Fruit fly (Drosophila melanogaster) whole organism, embryonic: Measurements from ENCODE around the gene CheB38b.

Experiments
- Adf1 ChIP-seq: fragments of 200-800 bp; sonication (Bioruptor generic); IDR thresholded peaks from 2 replicates; pipeline ENCODE4 v1.3.6; 2022; ENCODE audit warnings: missing biosample characterization, missing genetic modification characterization
- CG10267 ChIP-seq: fragments of 200-800 bp; sonication (Bioruptor generic); optimal IDR thresholded peaks from 2 replicates; lab custom pipeline; 2018; ENCODE audit warnings: missing biosample characterization, mild to moderate bottlenecking, missing genetic modification characterization, moderate library complexity
- CG11093 ChIP-seq: fragments of 200-800 bp; sonication (Bioruptor generic); IDR thresholded peaks from 3 replicates; pipeline ENCODE4 v1.3.6; 2022; ENCODE audit warnings: missing biosample characterization, missing genetic modification characterization
- CG11696 ChIP-seq: fragments of 200-800 bp; sonication (Bioruptor generic); IDR thresholded peaks from 2 replicates; pipeline ENCODE4 v1.3.6; 2022; ENCODE audit warnings: missing biosample characterization, missing genetic modification characterization
- CG13894 ChIP-seq: fragments of 200-800 bp; sonication (Bioruptor generic); optimal IDR thresholded peaks from 3 replicates; lab custom pipeline; 2018; ENCODE audit warnings: missing biosample characterization, mild to moderate bottlenecking, missing genetic modification characterization, moderate library complexity
- CG15696 ChIP-seq: fragments of 200-800 bp; sonication (Bioruptor generic); optimal IDR thresholded peaks from 2 replicates; lab custom pipeline; 2019; ENCODE audit warnings: missing biosample characterization, mild to moderate bottlenecking, missing genetic modification characterization, moderate library complexity
- CG1602 ChIP-seq: fragments of 200-800 bp; sonication (Bioruptor generic); optimal IDR thresholded peaks from 3 replicates; lab custom pipeline; 2016; ENCODE audit warnings: missing biosample characterization, missing genetic modification characterization
- CG16813 ChIP-seq: fragments of 200-800 bp; sonication (Bioruptor generic); IDR thresholded peaks from 3 replicates; pipeline ENCODE4 v1.3.6; 2022; ENCODE audit warnings: missing biosample characterization, missing genetic modification characterization; ENCODE audit not compliant: partially characterized antibody
- CG17829 ChIP-seq: fragments of 200-800 bp; optimal IDR thresholded peaks from 2 replicates; lab custom pipeline; 2019; ENCODE audit warnings: missing biosample characterization, mild to moderate bottlenecking, missing genetic modification characterization, moderate library complexity
- CG18011 ChIP-seq: fragments of 200-800 bp; sonication (Bioruptor generic); optimal IDR thresholded peaks from 2 replicates; lab custom pipeline; 2017; ENCODE audit warnings: missing biosample characterization, missing genetic modification characterization, mild to moderate bottlenecking, moderate library complexity, missing genotype
- CG2129 ChIP-seq: fragments of 200-800 bp; sonication (Bioruptor generic); IDR thresholded peaks from 2 replicates; pipeline ENCODE4 v1.3.6; 2022; ENCODE audit warnings: missing biosample characterization, missing genetic modification characterization; ENCODE audit not compliant: partially characterized antibody
- CG34422 ChIP-seq: fragments of 200-800 bp; sonication (Bioruptor generic); IDR thresholded peaks from 3 replicates; pipeline ENCODE4 v1.3.6; 2022; ENCODE audit warnings: missing biosample characterization, missing genetic modification characterization
- CG4707 ChIP-seq: fragments of 200-800 bp; sonication (Bioruptor generic); optimal IDR thresholded peaks from 2 replicates; lab custom pipeline; 2018; ENCODE audit warnings: missing biosample characterization, mild to moderate bottlenecking, missing genetic modification characterization, moderate library complexity
- CG6175 ChIP-seq: fragments of 200-800 bp; sonication (Bioruptor generic); IDR thresholded peaks from 3 replicates; pipeline ENCODE4 v1.3.6; 2022; ENCODE audit warnings: missing biosample characterization, missing genetic modification characterization
- CG7556 ChIP-seq: fragments of 200-800 bp; sonication (Bioruptor generic); optimal IDR thresholded peaks from 2 replicates; lab custom pipeline; 2017; ENCODE audit warnings: missing biosample characterization, mild to moderate bottlenecking, missing genetic modification characterization
- D ChIP-seq, 2 experiments: fragments of 200-800 bp in 1 of 2; fragments of >200 bp in 1 of 2; sonication (Bioruptor generic) in 1 of 2; optimal IDR thresholded peaks; 2 replicates in 1 of 2; 3 replicates in 1 of 2; lab custom pipeline; 2017; ENCODE audit warnings: mild to moderate bottlenecking in 1 of 2, missing biosample characterization in 1 of 2, missing genetic modification characterization in 1 of 2, missing genetic modification reagents in 1 of 2
- Dll ChIP-seq: fragments of 200-800 bp; sonication (Bioruptor generic); IDR thresholded peaks from 4 replicates; pipeline ENCODE4 v1.3.6; 2022; ENCODE audit warnings: missing biosample characterization, missing genetic modification characterization; ENCODE audit not compliant: partially characterized antibody
- Drgx ChIP-seq: fragments of 200-800 bp; sonication (Bioruptor generic); IDR thresholded peaks from 2 replicates; pipeline ENCODE4 v1.3.6; 2022; ENCODE audit warnings: missing biosample characterization, missing genetic modification characterization
- Gsc ChIP-seq: fragments of 200-800 bp; sonication (Bioruptor generic); IDR thresholded peaks from 2 replicates; pipeline ENCODE4 v1.3.6; 2022; ENCODE audit warnings: missing biosample characterization, missing genetic modification characterization
- HmgZ ChIP-seq: fragments of 200-800 bp; sonication (Bioruptor generic); optimal IDR thresholded peaks from 2 replicates; lab custom pipeline; 2018; ENCODE audit warnings: missing biosample characterization, mild to moderate bottlenecking, missing genetic modification characterization
- MBD-R2 ChIP-seq: fragments of 200-800 bp; sonication (Bioruptor generic); IDR thresholded peaks from 2 replicates; pipeline ENCODE4 v1.3.6; 2022; ENCODE audit warnings: missing biosample characterization, missing genetic modification characterization
- NfI ChIP-seq: fragments of 200-800 bp; sonication (Bioruptor generic); optimal IDR thresholded peaks from 3 replicates; lab custom pipeline; 2018; ENCODE audit warnings: missing biosample characterization, mild to moderate bottlenecking, missing genetic modification characterization, moderate library complexity
- Pdp1 ChIP-seq, 2 experiments: fragments of 200-800 bp; sonication (Bioruptor generic); optimal IDR thresholded peaks; 3 replicates each; lab custom pipeline; 2016; ENCODE audit warnings: missing biosample characterization in 2 of 2, missing genetic modification characterization in 2 of 2, mild to moderate bottlenecking in 1 of 2, moderate library complexity in 1 of 2
- Rx ChIP-seq: fragments of 200-800 bp; sonication (Bioruptor generic); IDR thresholded peaks from 2 replicates; pipeline ENCODE4 v1.3.6; 2022; ENCODE audit warnings: missing biosample characterization, missing genetic modification characterization
- ash1 ChIP-seq: fragments of 200-800 bp; sonication (Bioruptor generic); optimal IDR thresholded peaks from 2 replicates; lab custom pipeline; 2018; ENCODE audit warnings: missing biosample characterization, mild to moderate bottlenecking, missing genetic modification characterization
- cg ChIP-seq: fragments of 200-800 bp; sonication (Bioruptor generic); optimal IDR thresholded peaks from 3 replicates; lab custom pipeline; 2019; ENCODE audit warnings: missing biosample characterization, mild to moderate bottlenecking, missing genetic modification characterization, moderate library complexity
- chinmo ChIP-seq: fragments of 200-800 bp; sonication (Bioruptor generic); IDR thresholded peaks from 4 replicates; pipeline ENCODE4 v1.3.6; 2022; ENCODE audit warnings: missing biosample characterization, missing genetic modification characterization; ENCODE audit not compliant: partially characterized antibody
- ci ChIP-seq: fragments of 200-800 bp; sonication (Bioruptor generic); IDR thresholded peaks from 3 replicates; pipeline ENCODE4 v1.3.6; 2022; ENCODE audit warnings: missing biosample characterization, missing genetic modification characterization
- dm ChIP-seq: fragments of 200-800 bp; sonication (Bioruptor generic); optimal IDR thresholded peaks from 3 replicates; lab custom pipeline; 2016; ENCODE audit warnings: missing biosample characterization, missing genetic modification characterization
- en ChIP-seq: fragments of 200-800 bp; sonication (Bioruptor generic); optimal IDR thresholded peaks from 2 replicates; lab custom pipeline; 2016; ENCODE audit warnings: missing biosample characterization, missing genetic modification characterization
- exex ChIP-seq: fragments of 200-800 bp; sonication (Bioruptor generic); optimal IDR thresholded peaks from 4 replicates; lab custom pipeline; 2018; ENCODE audit warnings: missing biosample characterization, mild to moderate bottlenecking, missing genetic modification characterization, moderate library complexity
- fd64A ChIP-seq: fragments of 200-800 bp; sonication (Bioruptor generic); optimal IDR thresholded peaks from 3 replicates; lab custom pipeline; 2018; ENCODE audit warnings: missing biosample characterization, mild to moderate bottlenecking, missing genetic modification characterization
- nerfin-1 ChIP-seq: fragments of 200-800 bp; sonication (Bioruptor generic); optimal IDR thresholded peaks from 3 replicates; lab custom pipeline; 2019; ENCODE audit warnings: missing biosample characterization, mild to moderate bottlenecking, missing genetic modification characterization, moderate library complexity
- nerfin-2 ChIP-seq: fragments of 200-800 bp; sonication (Bioruptor generic); IDR thresholded peaks from 2 replicates; pipeline ENCODE4 v1.3.6; 2022; ENCODE audit warnings: missing biosample characterization, missing genetic modification characterization; ENCODE audit not compliant: partially characterized antibody
- nom ChIP-seq: fragments of 200-800 bp; sonication (Bioruptor generic); optimal IDR thresholded peaks from 2 replicates; lab custom pipeline; 2017; ENCODE audit warnings: missing biosample characterization, missing genetic modification characterization, mild to moderate bottlenecking, moderate library complexity, missing genetic modification reagents
- oc ChIP-seq: fragments of 200-800 bp; sonication (Bioruptor generic); optimal IDR thresholded peaks from 2 replicates; lab custom pipeline; 2018; ENCODE audit warnings: missing biosample characterization, mild to moderate bottlenecking, missing genetic modification characterization, moderate library complexity
- onecut ChIP-seq: fragments of 200-800 bp; sonication (Bioruptor generic); IDR thresholded peaks from 2 replicates; pipeline ENCODE4 v1.3.6; 2022; ENCODE audit warnings: missing biosample characterization, missing genetic modification characterization
- pan ChIP-seq, 4 experiments: fragments of >200 bp in 3 of 4; fragments of 200-800 bp in 1 of 4; sonication (Bioruptor generic) in 1 of 4; optimal IDR thresholded peaks in 3 of 4; IDR thresholded peaks in 1 of 4; 2 replicates each; pipeline versions ENCODE4 v1.3.6 to Lab custom; 2017 to 2022; ENCODE audit warnings: missing biosample characterization in 2 of 4, missing genetic modification characterization in 2 of 4, mixed read lengths in 1 of 4
- repo ChIP-seq: fragments of 200-800 bp; sonication (Bioruptor generic); optimal IDR thresholded peaks from 2 replicates; lab custom pipeline; 2016; ENCODE audit warnings: missing biosample characterization, missing genetic modification characterization
- rib ChIP-seq: fragments of 200-800 bp; sonication (Bioruptor generic); IDR thresholded peaks from 2 replicates; pipeline ENCODE4 v1.3.6; 2022; ENCODE audit warnings: missing biosample characterization, missing genetic modification characterization
- sens-2 ChIP-seq: fragments of 200-800 bp; sonication (Bioruptor generic); IDR thresholded peaks from 2 replicates; pipeline ENCODE4 v1.3.6; 2022; ENCODE audit warnings: missing biosample characterization, missing genetic modification characterization
- shn ChIP-seq: fragments of 200-800 bp; sonication (Bioruptor generic); optimal IDR thresholded peaks from 3 replicates; lab custom pipeline; 2016; ENCODE audit warnings: missing biosample characterization, missing genetic modification characterization
- sr ChIP-seq: fragments of 200-800 bp; sonication (Bioruptor generic); IDR thresholded peaks from 3 replicates; pipeline ENCODE4 v1.3.6; 2022; ENCODE audit warnings: missing biosample characterization, missing genetic modification characterization
- trem ChIP-seq: fragments of 200-800 bp; optimal IDR thresholded peaks from 3 replicates; lab custom pipeline; 2019; ENCODE audit warnings: missing biosample characterization, mild to moderate bottlenecking, missing genetic modification characterization, moderate library complexity
- vvl ChIP-seq: fragments of 200-800 bp; sonication (Bioruptor generic); IDR thresholded peaks from 2 replicates; pipeline ENCODE4 v1.3.6; 2022; ENCODE audit warnings: missing biosample characterization, missing genetic modification characterization
- wor ChIP-seq: fragments of 200-800 bp; sonication (Bioruptor generic); IDR thresholded peaks from 2 replicates; pipeline ENCODE4 v1.3.6; 2022; ENCODE audit warnings: missing biosample characterization, missing genetic modification characterization
- yki ChIP-seq: fragments of >200 bp; optimal IDR thresholded peaks from 3 replicates; lab custom pipeline; 2018

CheB38b gene

DNA sequence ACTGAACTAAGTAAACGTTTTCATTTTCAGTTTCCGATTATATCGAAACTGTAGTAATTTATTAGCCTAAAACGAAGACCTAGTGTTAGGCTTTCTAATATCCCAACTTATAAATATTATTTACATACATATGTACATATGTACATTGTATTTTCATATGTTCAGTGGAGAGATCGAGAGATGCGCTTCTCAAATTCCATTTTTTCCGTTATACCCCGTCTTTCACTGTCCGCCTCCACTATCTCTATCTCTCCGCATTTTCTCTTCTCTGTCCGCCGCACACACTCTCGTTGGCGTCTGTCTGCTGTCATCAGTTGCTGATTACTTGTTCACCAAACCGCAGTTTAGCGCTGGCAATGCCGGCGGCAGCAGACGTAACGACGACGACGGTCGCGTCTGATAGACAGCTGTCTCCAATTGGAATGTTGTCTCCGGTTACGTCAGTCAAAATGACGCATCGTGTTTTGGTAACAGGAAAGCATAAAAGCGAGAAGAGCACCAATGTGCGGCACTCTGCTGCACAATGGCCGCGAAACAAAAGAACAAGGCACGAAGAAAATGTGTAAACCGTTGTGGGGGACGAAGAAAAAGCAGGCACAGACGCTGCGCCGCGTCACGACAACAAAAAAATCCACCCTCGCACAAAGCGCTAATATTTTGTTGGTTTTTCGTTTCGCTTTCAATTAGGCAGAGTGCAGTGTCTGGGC, 5.6 kb upstream of the CheB38b start, which contains the start of gene CG9331 (continued):
- TF ChIP-seq Drgx (GFP tag; lab: Robert Waterston, UW) (peak; percentile 28; the same call in 1 of the 2 replicates), CG6175 (GFP tag; lab: Robert Waterston, UW) (peak; percentile 58; the same call in 1 of the 3 replicates), pan (optimal IDR thresholded peaks at IDR 0.05; lab: Kevin White, UChicago) (no peak), pan (GFP tag; optimal IDR thresholded peaks at IDR 0.05 in 1 of 2, IDR thresholded peaks at IDR 0.05 in 1 of 2) (no peak), CG10267 (tag; lab: Kevin White, UChicago) (no peak), Dll (GFP tag; lab: Robert Waterston, UW) (peak; percentile 57; the same call in 3 of the 4 replicates), nom (GFP tag; lab: Kevin White, UChicago) (peak; percentile 22), rib (GFP tag; lab: Robert Waterston, UW) (no peak), CG13894 (tag; lab: Kevin White, UChicago) (peak; percentile 15), CG18011 (GFP tag; lab: Kevin White, UChicago) (no peak), onecut (GFP tag; lab: Robert Waterston, UW) (no peak), repo (GFP tag; lab: Kevin White, UChicago) (no peak), wor (GFP tag; lab: Robert Waterston, UW) (no peak), CG15696 (peak; percentile 9), vvl (peak; percentile 36; the same call in 1 of the 2 replicates), exex (tag; lab: Kevin White, UChicago) (no peak), sens-2 (GFP tag; lab: Robert Waterston, UW) (no peak), oc (tag; lab: Kevin White, UChicago) (peak; percentile 36), Rx (GFP tag; lab: Robert Waterston, UW) (no peak), cg (GFP tag; lab: Kevin White, UChicago) (peak; percentile 38), CG17829 (tag; lab: Kevin White, UChicago) (peak; percentile 87), nerfin-2 (GFP tag; lab: Robert Waterston, UW) (peak; percentile 53; the same call in 1 of the 2 replicates), Adf1 (GFP tag; lab: Robert Waterston, UW) (peak; percentile 68), Pdp1 (GFP tag; optimal IDR thresholded peaks at IDR 0.05; lab: Kevin White, UChicago) (peak in 1 of 2 experiments; percentile 99), CG4707 (GFP tag; lab: Kevin White, UChicago) (peak; percentile 37), fd64A (GFP tag; lab: Kevin White, UChicago) (peak; percentile 16), MBD-R2 (GFP tag; lab: Robert Waterston, UW) (peak; percentile 24; the same call in 1 of the 2 replicates), chinmo (GFP tag; lab: Robert Waterston, UW) (peak; percentile 77; the same call in 2 of the 4 replicates), yki (lab: Kevin White, UChicago) (no peak), dm (GFP tag; lab: Kevin White, UChicago) (peak; percentile 3), CG34422 (GFP tag; lab: Robert Waterston, UW) (peak; percentile 71; the same call in 2 of the 3 replicates), nerfin-1 (no peak), shn (peak; percentile 24), ash1 (GFP tag; lab: Kevin White, UChicago) (no peak), CG11093 (no peak), CG11696 (GFP tag; lab: Robert Waterston, UW) (no peak), CG1602 (GFP tag; lab: Kevin White, UChicago) (no peak), trem (tag; lab: Kevin White, UChicago) (no peak), Gsc (GFP tag; lab: Robert Waterston, UW) (no peak), ci (GFP tag; lab: Robert Waterston, UW) (peak; percentile 77; the same call in 2 of the 3 replicates), D (optimal IDR thresholded peaks at IDR 0.05; lab: Kevin White, UChicago) (peak; percentile 5), D (GFP tag; optimal IDR thresholded peaks at IDR 0.05; lab: Kevin White, UChicago) (no peak), sr (GFP tag; lab: Robert Waterston, UW) (peak; percentile 42; the same call in 1 of the 3 replicates), CG16813 (GFP tag; lab: Robert Waterston, UW) (peak; percentile 40; the same call in 1 of the 3 replicates), NfI (GFP tag; lab: Kevin White, UChicago) (no peak), HmgZ (no peak), en (GFP tag; lab: Kevin White, UChicago) (no peak), CG7556 (no peak), CG2129 (GFP tag; lab: Robert Waterston, UW) (no peak)
